Fruit fly (Drosophila melanogaster) whole organism, wandering third instar larva: Measurements from ENCODE around the gene Myt1.

ENCODE experiments used
- Abd-B ChIP-seq: fragments of >200 bp; optimal IDR thresholded peaks from 2 replicates; lab custom pipeline; 2017; ENCODE audit warnings: missing biosample characterization, missing genetic modification characterization
- CG32264 ChIP-seq: fragments of 200-800 bp; sonication (Bioruptor generic); optimal IDR thresholded peaks from 2 replicates; lab custom pipeline; 2016; ENCODE audit warnings: missing biosample characterization, missing genetic modification characterization
- CG9705 ChIP-seq: fragments of 200-800 bp; sonication (Bioruptor generic); optimal IDR thresholded peaks from 2 replicates; lab custom pipeline; 2018; ENCODE audit warnings: missing biosample characterization, mild to moderate bottlenecking, missing genetic modification characterization
- Dfd ChIP-seq: fragments of >200 bp; optimal IDR thresholded peaks from 2 replicates; lab custom pipeline; 2017; ENCODE audit warnings: missing biosample characterization, missing genetic modification characterization
- Dif ChIP-seq: fragments of 200-275, 200-300 bp; sonication (Bioruptor generic); optimal IDR thresholded peaks from 2 replicates; lab custom pipeline; 2018; ENCODE audit warnings: missing biosample characterization, missing genetic modification characterization; ENCODE audit not compliant: partially characterized antibody
- GATAd ChIP-seq: sonication (Bioruptor generic); optimal IDR thresholded peaks from 2 replicates; lab custom pipeline; 2016; ENCODE audit warnings: missing biosample characterization, missing genetic modification characterization
- HLH106 ChIP-seq: fragments of 200-800 bp; optimal IDR thresholded peaks from 3 replicates; lab custom pipeline; 2019; ENCODE audit warnings: missing biosample characterization, mild to moderate bottlenecking, missing genetic modification characterization, moderate library complexity
- Hnf4 ChIP-seq: fragments of 200-800 bp; sonication (Bioruptor generic); optimal IDR thresholded peaks from 2 replicates; lab custom pipeline; 2016; ENCODE audit warnings: missing biosample characterization, mild to moderate bottlenecking, missing genetic modification characterization
- Hr78 ChIP-seq: fragments of >200 bp; optimal IDR thresholded peaks from 2 replicates; lab custom pipeline; 2017; ENCODE audit warnings: missing biosample characterization, missing genetic modification characterization
- Hr83 ChIP-seq: fragments of 200-300 bp; sonication (Bioruptor generic); optimal IDR thresholded peaks from 2 replicates; lab custom pipeline; 2016; ENCODE audit warnings: missing biosample characterization, mild to moderate bottlenecking, missing genetic modification characterization, moderate library complexity; ENCODE audit not compliant: poor library complexity, severe bottlenecking
- Jra ChIP-seq: sonication (Bioruptor generic); optimal IDR thresholded peaks from 2 replicates; lab custom pipeline; 2016; ENCODE audit warnings: missing biosample characterization, missing genetic modification characterization
- Myc ChIP-seq: fragments of >200 bp; optimal IDR thresholded peaks from 2 replicates; lab custom pipeline; 2017
- N ChIP-seq: fragments of >200 bp; optimal IDR thresholded peaks from 2 replicates; lab custom pipeline; 2018; ENCODE audit warnings: missing biosample characterization, missing external identifiers, missing genetic modification characterization
- OdsH ChIP-seq: fragments of 200-800 bp; sonication (Bioruptor generic); optimal IDR thresholded peaks from 2 replicates; lab custom pipeline; 2016; ENCODE audit warnings: missing biosample characterization, mild to moderate bottlenecking, missing genetic modification characterization
- Rel ChIP-seq, 2 experiments: fragments of 200-800 bp; sonication (Bioruptor generic) in 1 of 2; optimal IDR thresholded peaks; 2 replicates in 1 of 2; 3 replicates in 1 of 2; lab custom pipeline; 2016 to 2019; ENCODE audit warnings: mild to moderate bottlenecking in 2 of 2, missing biosample characterization in 2 of 2, missing genetic modification characterization in 2 of 2, moderate library complexity in 1 of 2
- Sp1 ChIP-seq: fragments of 200-800 bp; sonication (Bioruptor generic); optimal IDR thresholded peaks from 3 replicates; lab custom pipeline; 2019; ENCODE audit warnings: missing biosample characterization, mild to moderate bottlenecking, missing genetic modification characterization, moderate library complexity
- Vsx2 ChIP-seq: fragments of 200-300, 225-300 bp; sonication (Bioruptor generic); optimal IDR thresholded peaks from 2 replicates; lab custom pipeline; 2018; ENCODE audit warnings: missing biosample characterization, missing genetic modification characterization; ENCODE audit not compliant: partially characterized antibody
- br ChIP-seq: fragments of 200-800 bp; sonication (Bioruptor generic); optimal IDR thresholded peaks from 2 replicates; lab custom pipeline; 2016; ENCODE audit warnings: missing biosample characterization, missing genetic modification characterization
- brk ChIP-seq: fragments of 200-800 bp; sonication (Bioruptor generic); optimal IDR thresholded peaks from 2 replicates; lab custom pipeline; 2016; ENCODE audit warnings: missing biosample characterization, mild to moderate bottlenecking, missing genetic modification characterization
- dl ChIP-seq, 2 experiments: fragments of 175-275, 200-275 bp in 1 of 2; fragments of 200-275 bp in 1 of 2; sonication (Bioruptor generic); optimal IDR thresholded peaks; lab custom pipeline; 2018; ENCODE audit warnings: mild to moderate bottlenecking in 2 of 2, missing biosample characterization in 2 of 2, missing genetic modification characterization in 2 of 2, moderate library complexity in 2 of 2; ENCODE audit not compliant: partially characterized antibody in 2 of 2, insufficient read depth in 1 of 2
- dmrt93B ChIP-seq: fragments of 200-800 bp; sonication (Bioruptor generic); optimal IDR thresholded peaks from 2 replicates; lab custom pipeline; 2018; ENCODE audit warnings: missing biosample characterization, mild to moderate bottlenecking, missing genetic modification characterization
- dsf ChIP-seq: sonication (Bioruptor generic); optimal IDR thresholded peaks from 2 replicates; lab custom pipeline; 2016; ENCODE audit warnings: missing biosample characterization, missing genetic modification characterization, borderline replicate concordance
- ey ChIP-seq: fragments of 200-800 bp; sonication (Bioruptor generic); optimal IDR thresholded peaks from 2 replicates; lab custom pipeline; 2016; ENCODE audit warnings: missing biosample characterization, missing genetic modification characterization
- fru ChIP-seq: fragments of 200-800 bp; sonication (Bioruptor generic); optimal IDR thresholded peaks from 3 replicates; lab custom pipeline; 2016; ENCODE audit warnings: missing biosample characterization, mild to moderate bottlenecking, missing genetic modification characterization
- h ChIP-seq: fragments of 200-800 bp; sonication (Bioruptor generic); optimal IDR thresholded peaks from 3 replicates; lab custom pipeline; 2016; ENCODE audit warnings: missing biosample characterization, mild to moderate bottlenecking, missing genetic modification characterization
- jim ChIP-seq: fragments of 175-275, 200-325 bp; sonication (Bioruptor generic); optimal IDR thresholded peaks from 2 replicates; lab custom pipeline; 2016; ENCODE audit warnings: missing biosample characterization, mild to moderate bottlenecking, missing genetic modification characterization
- lola ChIP-seq: fragments of >200 bp; optimal IDR thresholded peaks from 2 replicates; lab custom pipeline; 2017; ENCODE audit warnings: missing biosample characterization, missing genetic modification characterization
- psq ChIP-seq: fragments of 200-800 bp; sonication (Bioruptor generic); optimal IDR thresholded peaks from 3 replicates; lab custom pipeline; 2017; ENCODE audit warnings: missing biosample characterization, mild to moderate bottlenecking, missing genetic modification characterization, moderate library complexity
- rgr ChIP-seq: fragments of 200-800 bp; sonication (Bioruptor generic); optimal IDR thresholded peaks from 3 replicates; lab custom pipeline; 2016; ENCODE audit warnings: missing biosample characterization, mild to moderate bottlenecking, missing genetic modification characterization
- sv ChIP-seq: fragments of 200-800 bp; sonication (Bioruptor generic); optimal IDR thresholded peaks from 3 replicates; lab custom pipeline; 2016; ENCODE audit warnings: missing biosample characterization, missing genetic modification characterization
- tai ChIP-seq: sonication (Bioruptor generic); optimal IDR thresholded peaks from 2 replicates; lab custom pipeline; 2016; ENCODE audit warnings: missing biosample characterization, missing genetic modification characterization
- woc ChIP-seq: sonication (Bioruptor generic); optimal IDR thresholded peaks from 2 replicates; lab custom pipeline; 2016; ENCODE audit warnings: missing biosample characterization, mild to moderate bottlenecking, missing genetic modification characterization

The Myt1 gene

dm6 chr3L:5779476-5780401, at the start of gene Myt1, which contains the start of the genes PGRP-LD and Pmi:
TSS of gene Myt1 (minus strand) at chr3L:5779591.
TSS of gene PGRP-LD (plus strand) at chr3L:5780051.
TSS of gene Pmi (plus strand) at chr3L:5780051.
- TF ChIP-seq ey (GFP tag; lab: Kevin White, UChicago) (peak; percentile 1), Myc (peak; percentile 8), Rel (GFP tag; optimal IDR thresholded peaks at IDR 0.05; lab: Kevin White, UChicago) (no peak), Rel (tag; optimal IDR thresholded peaks at IDR 0.05; lab: Kevin White, UChicago) (no peak), dsf (GFP tag; lab: Kevin White, UChicago) (no peak), HLH106 (tag; lab: Kevin White, UChicago) (no peak), Hnf4 (GFP tag; lab: Kevin White, UChicago) (no peak), jim (no peak), psq (GFP tag; lab: Kevin White, UChicago) (peak; percentile 4), Sp1 (GFP tag; lab: Kevin White, UChicago) (no peak), Hr83 (no peak)

- TF ChIP-seq Hr78 (GFP tag; lab: Kevin White, UChicago) (no peak), br (GFP tag; lab: Kevin White, UChicago) (no peak), Hnf4 (GFP tag; lab: Kevin White, UChicago) (no peak), dsf (GFP tag; lab: Kevin White, UChicago) (no peak), N (GFP tag; lab: Kevin White, UChicago) (no peak), CG32264 (no peak), Abd-B (GFP tag; lab: Kevin White, UChicago) (no peak), brk (GFP tag; lab: Kevin White, UChicago) (no peak), lola (GFP tag; lab: Kevin White, UChicago) (no peak), CG9705 (GFP tag; lab: Kevin White, UChicago) (no peak)
- TF ChIP-seq, all 38 proteins: peak for 0
These were observed 49.3 kb upstream of the Myt1 start for dm6 chr3L:5828684-5829083.

dm6 chr3L:5828275-5828674, 48.9 kb upstream of the Myt1 start:
- no peak for TF ChIP-seq rgr (GFP tag; lab: Kevin White, UChicago)
- TF ChIP-seq, all 38 proteins: peak for 0

- TF ChIP-seq Hr78 (GFP tag; lab: Kevin White, UChicago) (no peak), fru (GFP tag; lab: Kevin White, UChicago) (no peak)
These were observed 46.1 kb upstream of the Myt1 start for dm6 chr3L:5825483-5825882.

dm6 chr3L:5823763-5824445, 44.5 kb upstream of the Myt1 start:
- TF ChIP-seq tai (GFP tag; lab: Kevin White, UChicago), result no peak
- TF ChIP-seq Hnf4 (GFP tag; lab: Kevin White, UChicago), result no peak
- no peak for TF ChIP-seq Hr78 (GFP tag; lab: Kevin White, UChicago)
- TF ChIP-seq Vsx2 (GFP tag; lab: Kevin White, UChicago), result no peak
- TF ChIP-seq sv (GFP tag; lab: Kevin White, UChicago), result peak; percentile 60
- no peak for TF ChIP-seq OdsH
- TF ChIP-seq Myc, result no peak
- TF ChIP-seq dl (GFP tag; optimal IDR thresholded peaks at IDR 0.05; lab: Kevin White, UChicago; ENCODE audit: insufficient read depth in 1 of 2, partially characterized antibody in 2 of 2), result no peak
- no peak for TF ChIP-seq GATAd (GFP tag; lab: Kevin White, UChicago)
- TF ChIP-seq Jra (GFP tag; lab: Kevin White, UChicago), result no peak
- TF ChIP-seq Hr83, result no peak
- peak; percentile 18 for TF ChIP-seq fru (GFP tag; lab: Kevin White, UChicago)
- TF ChIP-seq Dfd, result no peak
- TF ChIP-seq HLH106 (tag; lab: Kevin White, UChicago), result no peak
- TF ChIP-seq brk (GFP tag; lab: Kevin White, UChicago), result no peak
- TF ChIP-seq psq (GFP tag; lab: Kevin White, UChicago), result no peak
- no peak for TF ChIP-seq woc
- TF ChIP-seq lola (GFP tag; lab: Kevin White, UChicago), result no peak
- no peak for TF ChIP-seq h (GFP tag; lab: Kevin White, UChicago)
- TF ChIP-seq ey (GFP tag; lab: Kevin White, UChicago), result no peak
- TF ChIP-seq Dif (GFP tag; lab: Kevin White, UChicago), result no peak
- peak; percentile 6 for TF ChIP-seq dmrt93B (GFP tag; lab: Kevin White, UChicago)
